Fruit fly (Drosophila melanogaster) whole organism, embryonic: ENCODE data around the gene CG17855.
A peak's percentile ranks its signal among the peaks of the same experiment; 100 is the strongest.

Source experiments
- Adf1 ChIP-seq: fragments of 200-800 bp; sonication (Bioruptor generic); IDR thresholded peaks from 2 replicates; pipeline ENCODE4 v1.3.6; 2022; ENCODE audit warnings: missing biosample characterization, missing genetic modification characterization
- Antp ChIP-seq: fragments of 200-800 bp; sonication (Bioruptor generic); optimal IDR thresholded peaks from 3 replicates; lab custom pipeline; 2016; ENCODE audit warnings: missing biosample characterization, missing genetic modification characterization
- Bgb ChIP-seq: fragments of 200-800 bp; sonication (Bioruptor generic); IDR thresholded peaks from 2 replicates; pipeline ENCODE4 v1.3.6; 2022; ENCODE audit warnings: missing biosample characterization, missing genetic modification characterization; ENCODE audit not compliant: partially characterized antibody
- CG10209 ChIP-seq: fragments of 200-800 bp; sonication (Bioruptor generic); optimal IDR thresholded peaks from 3 replicates; lab custom pipeline; 2017; ENCODE audit warnings: missing biosample characterization, mild to moderate bottlenecking, missing genetic modification characterization, missing genetic modification reagents
- CG1024 ChIP-seq: fragments of 200-800 bp; sonication (Bioruptor generic); IDR thresholded peaks from 2 replicates; pipeline ENCODE4 v1.3.6; 2022; ENCODE audit warnings: missing biosample characterization, missing genetic modification characterization
- CG10366 ChIP-seq: fragments of 200-800 bp; sonication (Bioruptor generic); IDR thresholded peaks from 2 replicates; pipeline ENCODE4 v1.3.6; 2022; ENCODE audit warnings: missing biosample characterization, missing genetic modification characterization
- CG11696 ChIP-seq: fragments of 200-800 bp; sonication (Bioruptor generic); IDR thresholded peaks from 2 replicates; pipeline ENCODE4 v1.3.6; 2022; ENCODE audit warnings: missing biosample characterization, missing genetic modification characterization
- CG12071 ChIP-seq: fragments of 200-800 bp; sonication (Bioruptor generic); optimal IDR thresholded peaks from 3 replicates; lab custom pipeline; 2018; ENCODE audit warnings: missing biosample characterization, mild to moderate bottlenecking, missing genetic modification characterization
- CG13775 ChIP-seq: fragments of 200-800 bp; sonication (Bioruptor generic); optimal IDR thresholded peaks from 3 replicates; lab custom pipeline; 2017; ENCODE audit warnings: missing biosample characterization, mild to moderate bottlenecking, missing genetic modification characterization
- CG14050 ChIP-seq: fragments of 200-800 bp; sonication (Bioruptor generic); IDR thresholded peaks from 3 replicates; pipeline ENCODE4 v1.3.6; 2022; ENCODE audit warnings: missing biosample characterization, missing genetic modification characterization
- CG14667 ChIP-seq: fragments of 200-800 bp; sonication (Bioruptor generic); IDR thresholded peaks from 2 replicates; pipeline ENCODE4 v1.3.6; 2022; ENCODE audit warnings: missing biosample characterization, missing genetic modification characterization
- CG15514 ChIP-seq: fragments of 200-800 bp; sonication (Bioruptor generic); optimal IDR thresholded peaks from 3 replicates; lab custom pipeline; 2017; ENCODE audit warnings: missing biosample characterization, missing genetic modification characterization, mild to moderate bottlenecking, moderate library complexity, missing genetic modification reagents
- CG16813 ChIP-seq: fragments of 200-800 bp; sonication (Bioruptor generic); IDR thresholded peaks from 3 replicates; pipeline ENCODE4 v1.3.6; 2022; ENCODE audit warnings: missing biosample characterization, missing genetic modification characterization; ENCODE audit not compliant: partially characterized antibody
- CG16815 ChIP-seq: fragments of 200-800 bp; sonication (Bioruptor generic); optimal IDR thresholded peaks from 3 replicates; lab custom pipeline; 2017; ENCODE audit warnings: missing biosample characterization, mild to moderate bottlenecking, missing genetic modification characterization
- CG17612 ChIP-seq: fragments of 200-800 bp; sonication (Bioruptor generic); IDR thresholded peaks from 2 replicates; pipeline ENCODE4 v1.3.6; 2022; ENCODE audit warnings: missing biosample characterization, missing genetic modification characterization
- CG2120 ChIP-seq: fragments of 200-800 bp; sonication (Bioruptor generic); optimal IDR thresholded peaks from 3 replicates; lab custom pipeline; 2016; ENCODE audit warnings: missing biosample characterization, missing genetic modification characterization
- CG5953 ChIP-seq: fragments of 200-800 bp; sonication (Bioruptor generic); IDR thresholded peaks from 2 replicates; pipeline ENCODE4 v1.3.6; 2022; ENCODE audit warnings: missing biosample characterization, missing genetic modification characterization
- CG6683 ChIP-seq: fragments of 200-800 bp; sonication (Bioruptor generic); optimal IDR thresholded peaks from 2 replicates; lab custom pipeline; 2017; ENCODE audit warnings: missing biosample characterization, mild to moderate bottlenecking, missing genetic modification characterization, missing genetic modification reagents
- CG7839 ChIP-seq: fragments of 200-800 bp; sonication (Bioruptor generic); optimal IDR thresholded peaks from 3 replicates; lab custom pipeline; 2018; ENCODE audit warnings: missing biosample characterization, mild to moderate bottlenecking, missing genetic modification characterization, moderate library complexity
- CTCF ChIP-seq: fragments of 200-800 bp; sonication (Bioruptor generic); optimal IDR thresholded peaks from 2 replicates; lab custom pipeline; 2017; ENCODE audit warnings: missing biosample characterization, mild to moderate bottlenecking, missing genetic modification characterization, moderate library complexity
- CkIIα-i1 ChIP-seq: fragments of 200-800 bp; sonication (Bioruptor generic); IDR thresholded peaks from 2 replicates; pipeline ENCODE4 v1.3.6; 2022; ENCODE audit warnings: missing biosample characterization, missing genetic modification characterization
- Dip3 ChIP-seq: fragments of 200-800 bp; sonication (Bioruptor generic); optimal IDR thresholded peaks from 3 replicates; lab custom pipeline; 2016; ENCODE audit warnings: missing biosample characterization, missing genetic modification characterization
- Drgx ChIP-seq: fragments of 200-800 bp; sonication (Bioruptor generic); IDR thresholded peaks from 2 replicates; pipeline ENCODE4 v1.3.6; 2022; ENCODE audit warnings: missing biosample characterization, missing genetic modification characterization
- Elba2 ChIP-seq: fragments of 200-800 bp; sonication (Bioruptor generic); optimal IDR thresholded peaks from 3 replicates; lab custom pipeline; 2016; ENCODE audit warnings: missing biosample characterization, missing genetic modification characterization
- HHEX ChIP-seq: fragments of 200-800 bp; sonication (Bioruptor generic); optimal IDR thresholded peaks from 3 replicates; lab custom pipeline; 2017; ENCODE audit warnings: missing biosample characterization, mild to moderate bottlenecking, missing genetic modification characterization, missing genetic modification reagents
- MESR4 ChIP-seq: fragments of 200-800 bp; sonication (Bioruptor generic); optimal IDR thresholded peaks from 2 replicates; lab custom pipeline; 2018; ENCODE audit warnings: missing biosample characterization, mild to moderate bottlenecking, missing genetic modification characterization, moderate library complexity
- Nf-YA ChIP-seq: fragments of 200-800 bp; sonication (Bioruptor generic); IDR thresholded peaks from 2 replicates; pipeline ENCODE4 v1.3.6; 2022; ENCODE audit warnings: missing biosample characterization, missing genetic modification characterization
- Six4 ChIP-seq: fragments of 200-800 bp; sonication (Bioruptor generic); optimal IDR thresholded peaks from 2 replicates; lab custom pipeline; 2016; ENCODE audit warnings: missing biosample characterization, missing genetic modification characterization
- Spps ChIP-seq: fragments of 200-800 bp; sonication (Bioruptor generic); optimal IDR thresholded peaks from 2 replicates; lab custom pipeline; 2018; ENCODE audit warnings: missing biosample characterization, mild to moderate bottlenecking, missing genetic modification characterization
- Ssrp ChIP-seq: fragments of 200-800 bp; sonication (Bioruptor generic); optimal IDR thresholded peaks from 2 replicates; lab custom pipeline; 2018; ENCODE audit warnings: missing biosample characterization, mild to moderate bottlenecking, missing genetic modification characterization, moderate library complexity
- Trl ChIP-seq, 3 experiments: fragments of >200 bp in 2 of 3; fragments of 200-800 bp in 1 of 3; sonication (Bioruptor generic) in 1 of 3; optimal IDR thresholded peaks; 2 replicates in 1 of 3; 3 replicates in 2 of 3; lab custom pipeline; 2016 to 2017; ENCODE audit warnings: missing biosample characterization in 1 of 3, missing genetic modification characterization in 1 of 3
- ara ChIP-seq: fragments of 200-800 bp; sonication (Bioruptor generic); IDR thresholded peaks from 2 replicates; pipeline ENCODE4 v1.3.6; 2022; ENCODE audit warnings: missing biosample characterization, missing genetic modification characterization
- bbx ChIP-seq: fragments of 200-800 bp; sonication (Bioruptor generic); IDR thresholded peaks from 2 replicates; pipeline ENCODE4 v1.3.6; 2022; ENCODE audit warnings: missing biosample characterization, missing genetic modification characterization; ENCODE audit not compliant: partially characterized antibody
- dpn ChIP-seq, 2 experiments: fragments of 200-800 bp; sonication (Bioruptor generic); optimal IDR thresholded peaks; 3 replicates each; lab custom pipeline; 2016; ENCODE audit warnings: missing biosample characterization in 2 of 2, missing genetic modification characterization in 2 of 2
- esg ChIP-seq: fragments of 200-800 bp; sonication (Bioruptor generic); conservative IDR thresholded peaks from 2 replicates; pipeline ENCODE4 v1.3.6; 2022; ENCODE audit warnings: missing biosample characterization, missing genetic modification characterization
- ewg ChIP-seq: fragments of 200-800 bp; sonication (Bioruptor generic); optimal IDR thresholded peaks from 3 replicates; lab custom pipeline; 2017; ENCODE audit warnings: mild to moderate bottlenecking, missing biosample characterization, missing genetic modification reagents, missing genetic modification characterization
- grau ChIP-seq: fragments of 200-800 bp; optimal IDR thresholded peaks from 3 replicates; lab custom pipeline; 2019; ENCODE audit warnings: missing biosample characterization, mild to moderate bottlenecking, missing genetic modification characterization, moderate library complexity
- hkb ChIP-seq, 2 experiments: fragments of 200-800 bp in 1 of 2; fragments of >200 bp in 1 of 2; sonication (Bioruptor generic) in 1 of 2; IDR thresholded peaks in 1 of 2; optimal IDR thresholded peaks in 1 of 2; 2 replicates each; pipeline versions ENCODE4 v1.3.6 to Lab custom; 2017 to 2022; ENCODE audit warnings: missing biosample characterization in 1 of 2, missing genetic modification characterization in 1 of 2
- lilli ChIP-seq: fragments of 200-800 bp; sonication (Bioruptor generic); optimal IDR thresholded peaks from 3 replicates; lab custom pipeline; 2016; ENCODE audit warnings: missing biosample characterization, missing genetic modification characterization
- lmd ChIP-seq: fragments of 200-800 bp; sonication (Bioruptor generic); IDR thresholded peaks from 2 replicates; pipeline ENCODE4 v1.3.6; 2022; ENCODE audit warnings: missing biosample characterization, missing genetic modification characterization
- luna ChIP-seq: fragments of 200-800 bp; sonication (Bioruptor generic); optimal IDR thresholded peaks from 2 replicates; lab custom pipeline; 2016; ENCODE audit warnings: missing biosample characterization, missing genetic modification characterization
- onecut ChIP-seq: fragments of 200-800 bp; sonication (Bioruptor generic); IDR thresholded peaks from 2 replicates; pipeline ENCODE4 v1.3.6; 2022; ENCODE audit warnings: missing biosample characterization, missing genetic modification characterization
- org-1 ChIP-seq: fragments of 200-800 bp; sonication (Bioruptor generic); optimal IDR thresholded peaks from 2 replicates; lab custom pipeline; 2017; ENCODE audit warnings: missing biosample characterization, missing genetic modification characterization
- phol ChIP-seq: fragments of 200-800 bp; sonication (Bioruptor generic); optimal IDR thresholded peaks from 3 replicates; lab custom pipeline; 2018; ENCODE audit warnings: missing biosample characterization, mild to moderate bottlenecking, missing genetic modification characterization, moderate library complexity
- pita ChIP-seq: fragments of 200-800 bp; sonication (Bioruptor generic); optimal IDR thresholded peaks from 2 replicates; lab custom pipeline; 2017; ENCODE audit warnings: missing biosample characterization, mild to moderate bottlenecking, missing genetic modification characterization
- psq ChIP-seq: fragments of 200-800 bp; sonication (Bioruptor generic); optimal IDR thresholded peaks from 2 replicates; lab custom pipeline; 2017; ENCODE audit warnings: missing biosample characterization, missing genetic modification characterization
- unpg ChIP-seq: fragments of 200-800 bp; sonication (Bioruptor generic); optimal IDR thresholded peaks from 3 replicates; lab custom pipeline; 2018; ENCODE audit warnings: missing biosample characterization, mild to moderate bottlenecking, missing genetic modification characterization, moderate library complexity
- usp ChIP-seq: fragments of >200 bp; optimal IDR thresholded peaks from 2 replicates; lab custom pipeline; 2017; ENCODE audit warnings: missing biosample characterization, missing genetic modification characterization

The CG17855 gene

dm6 chr2L:9493375-9494263 is 46.7 kb upstream of the CG17855 start (continued):
- TF ChIP-seq CkIIα-i1 (GFP tag; lab: Robert Waterston, UW) = no peak
- TF ChIP-seq CG11696 (GFP tag; lab: Robert Waterston, UW) = 0 out of 2 replicates have a peak, but pooled peaks have one; percentile 7
- TF ChIP-seq CG5953 (GFP tag; lab: Robert Waterston, UW) = no peak; the same call in 1 of the 2 replicates
- no peak for TF ChIP-seq hkb (optimal IDR thresholded peaks at IDR 0.05; lab: Kevin White, UChicago)
- TF ChIP-seq hkb (GFP tag; IDR thresholded peaks at IDR 0.05; lab: Robert Waterston, UW) = peak; percentile 54
- no peak for TF ChIP-seq esg (GFP tag; lab: Robert Waterston, UW)
- TF ChIP-seq CG10366 = peak; percentile 49; the same call in 1 of the 2 replicates
- no peak for TF ChIP-seq usp (GFP tag; lab: Kevin White, UChicago)
- TF ChIP-seq CG16815 (GFP tag; lab: Kevin White, UChicago) = no peak
- no peak for TF ChIP-seq CG16813 (GFP tag; lab: Robert Waterston, UW)
- peak; percentile 45 for TF ChIP-seq Ssrp (tag; lab: Kevin White, UChicago)
- no peak for TF ChIP-seq CG17612 (GFP tag; lab: Robert Waterston, UW)
- TF ChIP-seq CTCF (GFP tag; lab: Kevin White, UChicago) = no peak
- TF ChIP-seq Elba2 (GFP tag; lab: Kevin White, UChicago) = peak; percentile 20
- TF ChIP-seq lmd (GFP tag; lab: Robert Waterston, UW) = peak; percentile 59; the same call in 1 of the 2 replicates
- no peak for TF ChIP-seq CG14667 (GFP tag; lab: Robert Waterston, UW)
- TF ChIP-seq pita (GFP tag; lab: Kevin White, UChicago) = no peak
- TF ChIP-seq CG10209 = peak; percentile 1
- no peak for TF ChIP-seq CG1024 (GFP tag; lab: Robert Waterston, UW)
- TF ChIP-seq org-1 (GFP tag; lab: Kevin White, UChicago) = peak; percentile 12
- peak; percentile 18 for TF ChIP-seq ewg (GFP tag; lab: Kevin White, UChicago)
- peak; percentile 90 for TF ChIP-seq grau
- peak; percentile 13 for TF ChIP-seq Six4 (GFP tag; lab: Kevin White, UChicago)
- TF ChIP-seq HHEX = peak; percentile 43
- peak; percentile 23 for TF ChIP-seq unpg (GFP tag; lab: Kevin White, UChicago)
- peak; percentile 64 for TF ChIP-seq CG7839
- no peak for TF ChIP-seq luna
- TF ChIP-seq CG6683 = peak; percentile 26
- TF ChIP-seq CG12071 = no peak
- TF ChIP-seq CG13775 (GFP tag; lab: Kevin White, UChicago) = no peak
- TF ChIP-seq CG2120 (GFP tag; lab: Kevin White, UChicago) = peak; percentile 27
- TF ChIP-seq onecut (GFP tag; lab: Robert Waterston, UW) = 0 out of 2 replicates have a peak, but pooled peaks have one; percentile 24
- no peak for TF ChIP-seq Spps
- TF ChIP-seq Trl (optimal IDR thresholded peaks at IDR 0.05; lab: Kevin White, UChicago) = peak; percentile 51 to 58
- TF ChIP-seq Trl (GFP tag; optimal IDR thresholded peaks at IDR 0.05; lab: Kevin White, UChicago) = no peak
- peak; percentile 88 for TF ChIP-seq psq (GFP tag; lab: Kevin White, UChicago)
- no peak for TF ChIP-seq Nf-YA (GFP tag; lab: Robert Waterston, UW)
- TF ChIP-seq Dip3 (GFP tag; lab: Kevin White, UChicago) = no peak
- peak; percentile 2 to 33 for TF ChIP-seq dpn (GFP tag; optimal IDR thresholded peaks at IDR 0.05; lab: Kevin White, UChicago)
- no peak for TF ChIP-seq Bgb
- TF ChIP-seq bbx (GFP tag; lab: Robert Waterston, UW) = peak; percentile 16; the same call in 1 of the 2 replicates
- TF ChIP-seq phol = peak; percentile 42
- TF ChIP-seq ara (GFP tag; lab: Robert Waterston, UW) = peak; percentile 30; the same call in 1 of the 2 replicates
- TF ChIP-seq MESR4 = peak; percentile 4
- TF ChIP-seq CG15514 (GFP tag; lab: Kevin White, UChicago) = peak; percentile 29
- no peak for TF ChIP-seq CG14050 (GFP tag; lab: Robert Waterston, UW)
- no peak for TF ChIP-seq Antp (GFP tag; lab: Kevin White, UChicago)
- TF ChIP-seq Drgx (GFP tag; lab: Robert Waterston, UW) = peak; percentile 73
- TF ChIP-seq lilli = peak; percentile 21
- TF ChIP-seq Adf1 (GFP tag; lab: Robert Waterston, UW) = no peak
